Worm (Caenorhabditis elegans) whole organism, L4 larva: ENCODE results near the gene R05G9.1.

Experiments
- D1046.2 ChIP-seq: fragments of 200-800 bp; sonication (Bioruptor generic); IDR thresholded peaks from 2 replicates; pipeline ENCODE4 v1.3.6; 2022; ENCODE audit warnings: missing genetic modification characterization, missing compliant biosample characterization
- F10B5.3 ChIP-seq: sonication (generic microtip); optimal IDR thresholded peaks from 2 replicates; lab custom pipeline; 2016; ENCODE audit warnings: mild to moderate bottlenecking, missing genetic modification characterization, missing compliant biosample characterization
- F44E2.7 ChIP-seq: fragments of 200-800 bp; sonication (Bioruptor generic); IDR thresholded peaks from 2 replicates; pipeline ENCODE4 v2.1.2; 2022; ENCODE audit warnings: missing genetic modification characterization, missing compliant biosample characterization
- R02D3.7 ChIP-seq: fragments of 150-350 bp; sonication (generic microtip); optimal IDR thresholded peaks from 3 replicates; lab custom pipeline; 2014; ENCODE audit warnings: missing biosample characterization, missing genetic modification characterization
- T26A8.4 ChIP-seq: fragments of 200-800 bp; sonication (Bioruptor generic); IDR thresholded peaks from 2 replicates; pipeline ENCODE4 v1.3.6; 2022; ENCODE audit warnings: missing genetic modification characterization, missing compliant biosample characterization
- ZK337.2 ChIP-seq: fragments of 200-800 bp; sonication (Bioruptor generic); IDR thresholded peaks from 2 replicates; pipeline ENCODE4 v1.3.6; 2022; ENCODE audit warnings: missing genetic modification reagents, missing genetic modification characterization, missing compliant biosample characterization
- aha-1 ChIP-seq: fragments of 150-350 bp; peaks from one replicate; lab custom pipeline; 2014; ENCODE audit warnings: missing biosample characterization, missing genetic modification characterization
- ama-1 ChIP-seq: fragments of 150-350 bp; optimal IDR thresholded peaks from 2 replicates; lab custom pipeline; 2014; ENCODE audit warnings: inconsistent platforms, mixed read lengths
- ceh-20 ChIP-seq: fragments of 200-800 bp; sonication (Bioruptor generic); IDR thresholded peaks from 2 replicates; pipeline ENCODE4 v1.3.6; 2022; ENCODE audit warnings: missing genetic modification reagents, missing genetic modification characterization, missing compliant biosample characterization
- ceh-32 ChIP-seq: sonication (generic microtip); optimal IDR thresholded peaks from 2 replicates; lab custom pipeline; 2016; ENCODE audit warnings: mild to moderate bottlenecking, missing genetic modification characterization, missing compliant biosample characterization; ENCODE audit not compliant: poor library complexity
- ceh-62 ChIP-seq: sonication (generic microtip); optimal IDR thresholded peaks from 2 replicates; lab custom pipeline; 2017; ENCODE audit warnings: missing biosample characterization, missing genetic modification characterization
- ces-1 ChIP-seq: fragments of 150-350 bp; sonication (generic microtip); optimal IDR thresholded peaks from 4 replicates; lab custom pipeline; 2014; ENCODE audit warnings: missing biosample characterization, missing genetic modification reagents, missing genetic modification characterization
- cey-2 ChIP-seq: sonication (generic microtip); optimal IDR thresholded peaks from 3 replicates; lab custom pipeline; 2017; ENCODE audit warnings: missing genetic modification characterization, mild to moderate bottlenecking, missing compliant biosample characterization, antibody characterized with exemption, borderline replicate concordance; ENCODE audit not compliant: insufficient read depth
- daf-8 ChIP-seq: fragments of 200-800 bp; sonication (Bioruptor generic); IDR thresholded peaks from 2 replicates; pipeline ENCODE4 v1.3.6; 2022; ENCODE audit warnings: missing genetic modification characterization, missing compliant biosample characterization
- dmd-6 ChIP-seq: fragments of 200-800 bp; sonication (Bioruptor generic); IDR thresholded peaks from 2 replicates; pipeline ENCODE4 v1.3.6; 2022; ENCODE audit warnings: missing genetic modification reagents, missing genetic modification characterization, missing compliant biosample characterization
- dmd-8 ChIP-seq: fragments of 200-800 bp; sonication (Bioruptor generic); IDR thresholded peaks from 2 replicates; pipeline ENCODE4 v1.3.6; 2022; ENCODE audit warnings: missing genetic modification characterization, missing compliant biosample characterization
- dpl-1 ChIP-seq: fragments of 150-350 bp; optimal IDR thresholded peaks from 2 replicates; lab custom pipeline; 2014; ENCODE audit warnings: missing biosample characterization, missing genetic modification reagents, missing genetic modification characterization
- dve-1 ChIP-seq: sonication (generic microtip); optimal IDR thresholded peaks from 2 replicates; lab custom pipeline; 2017; ENCODE audit warnings: antibody characterized with exemption, mild to moderate bottlenecking, missing genetic modification characterization, missing compliant biosample characterization; ENCODE audit not compliant: insufficient read depth
- hlh-11 ChIP-seq: fragments of 200-800 bp; sonication (Bioruptor generic); optimal IDR thresholded peaks from 2 replicates; lab custom pipeline; 2018; ENCODE audit warnings: mild to moderate bottlenecking, missing genetic modification characterization, missing compliant biosample characterization
- hlh-30 ChIP-seq: sonication (generic microtip); optimal IDR thresholded peaks from 2 replicates; lab custom pipeline; 2017; ENCODE audit warnings: antibody characterized with exemption, mild to moderate bottlenecking, missing genetic modification characterization, missing compliant biosample characterization; ENCODE audit not compliant: insufficient read depth
- hmg-1.1 ChIP-seq: fragments of 200-800 bp; sonication (Bioruptor generic); IDR thresholded peaks from 2 replicates; pipeline ENCODE4 v1.3.6; 2022; ENCODE audit warnings: missing genetic modification reagents, missing genetic modification characterization, missing compliant biosample characterization
- jun-1 ChIP-seq: fragments of 150-350 bp; optimal IDR thresholded peaks from 2 replicates; lab custom pipeline; 2014; ENCODE audit warnings: missing biosample characterization, missing genetic modification reagents, missing genetic modification characterization
- lin-13 ChIP-seq: fragments of 150-350 bp; optimal IDR thresholded peaks from 2 replicates; lab custom pipeline; 2014; ENCODE audit warnings: missing biosample characterization, missing genetic modification reagents, missing genetic modification characterization
- lin-15B ChIP-seq: fragments of 150-350 bp; sonication (generic microtip); optimal IDR thresholded peaks from 3 replicates; lab custom pipeline; 2014; ENCODE audit warnings: missing biosample characterization, missing genetic modification characterization
- lin-29 ChIP-seq: fragments of 200-800 bp; sonication (Bioruptor generic); IDR thresholded peaks from 2 replicates; pipeline ENCODE4 v1.3.6; 2022; ENCODE audit warnings: missing genetic modification reagents, missing genetic modification characterization, missing compliant biosample characterization
- madf-5 ChIP-seq, 2 experiments: fragments of 200-800 bp; sonication (Bioruptor generic); IDR thresholded peaks; 2 replicates each; pipeline ENCODE4 v1.3.6; 2022; ENCODE audit warnings: missing compliant biosample characterization in 2 of 2, missing genetic modification characterization in 2 of 2
- mdl-1 ChIP-seq, 2 experiments: fragments of 150-350 bp in 1 of 2; sonication (generic microtip) in 1 of 2; optimal IDR thresholded peaks; 2 replicates each; lab custom pipeline; 2014 to 2017; ENCODE audit warnings: missing biosample characterization in 2 of 2, missing genetic modification characterization in 2 of 2
- mxl-3 ChIP-seq: fragments of 200-800 bp; sonication (Bioruptor generic); optimal IDR thresholded peaks from 2 replicates; lab custom pipeline; 2018; ENCODE audit warnings: mild to moderate bottlenecking, missing genetic modification characterization, missing compliant biosample characterization
- nhr-102 ChIP-seq: sonication (generic microtip); optimal IDR thresholded peaks from 2 replicates; lab custom pipeline; 2016; ENCODE audit warnings: mild to moderate bottlenecking, missing genetic modification characterization, moderate library complexity, missing compliant biosample characterization
- nhr-11 ChIP-seq: fragments of 150-350 bp; optimal IDR thresholded peaks from 2 replicates; lab custom pipeline; 2014; ENCODE audit warnings: missing biosample characterization, missing genetic modification characterization
- nhr-111 ChIP-seq: fragments of 200-800 bp; sonication (Bioruptor generic); optimal IDR thresholded peaks from 2 replicates; lab custom pipeline; 2018; ENCODE audit warnings: mild to moderate bottlenecking, missing genetic modification characterization, missing compliant biosample characterization
- nhr-237 ChIP-seq: sonication (generic microtip); optimal IDR thresholded peaks from 2 replicates; lab custom pipeline; 2017; ENCODE audit warnings: missing biosample characterization, missing genetic modification characterization
- nhr-28 ChIP-seq: fragments of 150-350 bp; optimal IDR thresholded peaks from 2 replicates; lab custom pipeline; 2014; ENCODE audit warnings: missing biosample characterization, missing genetic modification characterization
- nhr-41 ChIP-seq: fragments of 200-800 bp; sonication (Bioruptor generic); IDR thresholded peaks from 2 replicates; pipeline ENCODE4 v1.3.6; 2022; ENCODE audit warnings: missing genetic modification reagents, missing genetic modification characterization, missing compliant biosample characterization
- nhr-76 ChIP-seq: fragments of 150-350 bp; optimal IDR thresholded peaks from 2 replicates; lab custom pipeline; 2014; ENCODE audit warnings: missing biosample characterization, missing genetic modification characterization
- pha-4 ChIP-seq, 2 experiments: fragments of 150-350 bp in 1 of 2; fragments of 200-800 bp in 1 of 2; sonication (Bioruptor generic) in 1 of 2; IDR thresholded peaks in 1 of 2; optimal IDR thresholded peaks in 1 of 2; 2 replicates each; pipeline versions ENCODE4 v1.3.6 to Lab custom; 2014 to 2022; ENCODE audit warnings: missing genetic modification characterization in 2 of 2, missing genetic modification reagents in 2 of 2, missing biosample characterization in 1 of 2, missing compliant biosample characterization in 1 of 2
- rbr-2 ChIP-seq: sonication (generic microtip); optimal IDR thresholded peaks from 2 replicates; lab custom pipeline; 2016; ENCODE audit warnings: missing genotype, missing genetic modification characterization, missing compliant biosample characterization
- saeg-2 ChIP-seq: fragments of 200-800 bp; sonication (Bioruptor generic); IDR thresholded peaks from 2 replicates; pipeline ENCODE4 v1.3.6; 2022; ENCODE audit warnings: missing genetic modification reagents, missing genetic modification characterization, missing compliant biosample characterization
- set-16 ChIP-seq: fragments of 200-800 bp; sonication (Bioruptor generic); IDR thresholded peaks from 2 replicates; pipeline ENCODE4 v1.3.6; 2022; ENCODE audit warnings: missing genetic modification reagents, missing genetic modification characterization, missing compliant biosample characterization
- snpc-4 ChIP-seq: fragments of 150-350 bp; optimal IDR thresholded peaks from 2 replicates; lab custom pipeline; 2014; ENCODE audit warnings: missing biosample characterization, missing genetic modification characterization
- spr-1 ChIP-seq: sonication (generic microtip); optimal IDR thresholded peaks from 2 replicates; lab custom pipeline; 2016; ENCODE audit warnings: mild to moderate bottlenecking, missing genetic modification characterization, missing compliant biosample characterization
- unc-39 ChIP-seq: sonication (generic microtip); optimal IDR thresholded peaks from 2 replicates; lab custom pipeline; 2017; ENCODE audit warnings: missing biosample characterization, missing genetic modification characterization
- zfp-2 ChIP-seq: sonication (generic microtip); optimal IDR thresholded peaks from 2 replicates; lab custom pipeline; 2016; ENCODE audit warnings: mild to moderate bottlenecking, missing genetic modification characterization, missing compliant biosample characterization
- zfp-3 ChIP-seq: fragments of 200-800 bp; sonication (Bioruptor generic); conservative IDR thresholded peaks from 2 replicates; pipeline ENCODE4 v1.3.6; 2022; ENCODE audit warnings: missing genetic modification reagents, missing genetic modification characterization, missing compliant biosample characterization
- zip-2 ChIP-seq: fragments of 150-350 bp; optimal IDR thresholded peaks from 2 replicates; lab custom pipeline; 2014; ENCODE audit warnings: missing biosample characterization, missing genetic modification characterization
- ztf-11 ChIP-seq: fragments of 150-350 bp; optimal IDR thresholded peaks from 2 replicates; lab custom pipeline; 2014; ENCODE audit warnings: missing biosample characterization, missing genetic modification characterization

R05G9.1 gene

ce11 chrII:6491817-6492452 is 11.0 kb upstream of the R05G9.1 start, which contains the start of the genes T28D9.11 and T28D9.1 (continued):
- TF ChIP-seq lin-13 (GFP tag; lab: Kevin White, UChicago) = peak; percentile 68
- TF ChIP-seq nhr-102 = no peak
- TF ChIP-seq pha-4 (GFP tag; IDR thresholded peaks at IDR 0.05; lab: Robert Waterston, UW) = no peak
- no peak for TF ChIP-seq pha-4 (tag; optimal IDR thresholded peaks at IDR 0.05; lab: Kevin White, UChicago)
- TF ChIP-seq zfp-3 (GFP tag; lab: Robert Waterston, UW) = no peak
- TF ChIP-seq dmd-6 (GFP tag; lab: Robert Waterston, UW) = peak; percentile 28; the same call in 1 of the 2 replicates
- TF ChIP-seq lin-15B = no peak
- TF ChIP-seq ces-1 (GFP tag; lab: Kevin White, UChicago) = no peak
- TF ChIP-seq ZK337.2 (GFP tag; lab: Robert Waterston, UW) = no peak
- TF ChIP-seq aha-1 = peak; percentile 73
- no peak for TF ChIP-seq ceh-62
- 0 out of 2 replicates have a peak, but pooled peaks have one; percentile 56 for TF ChIP-seq F44E2.7 (GFP tag; lab: Robert Waterston, UW)
- no peak for TF ChIP-seq nhr-111 (GFP tag; lab: Kevin White, UChicago)
- no peak for TF ChIP-seq zfp-2 (tag; lab: Kevin White, UChicago)
- TF ChIP-seq saeg-2 (GFP tag; lab: Robert Waterston, UW) = no peak
- TF ChIP-seq snpc-4 (tag; lab: Kevin White, UChicago) = peak; percentile 65
- no peak for TF ChIP-seq ama-1 (lab: Kevin White, UChicago)
- no peak for TF ChIP-seq ztf-11 (tag; lab: Kevin White, UChicago)
- TF ChIP-seq hlh-11 (tag; lab: Kevin White, UChicago) = peak; percentile 77
- no peak for TF ChIP-seq daf-8
- no peak for TF ChIP-seq F10B5.3
- peak; percentile 22 for TF ChIP-seq hlh-30 (tag; lab: Kevin White, UChicago)
- TF ChIP-seq lin-29 (GFP tag; lab: Robert Waterston, UW) = no peak
- 0 out of 4 replicates have a peak, but pooled peaks of 1 of the 2 experiments have one; percentile 32 for TF ChIP-seq madf-5 (GFP tag; IDR thresholded peaks at IDR 0.05; lab: Robert Waterston, UW)
- TF ChIP-seq nhr-76 (tag; lab: Kevin White, UChicago) = no peak
- TF ChIP-seq set-16 (GFP tag; lab: Robert Waterston, UW) = peak; percentile 97
- TF ChIP-seq hmg-1.1 = peak; percentile 81
- TF ChIP-seq ceh-32 (tag; lab: Kevin White, UChicago) = no peak
- no peak for TF ChIP-seq nhr-237 (tag; lab: Kevin White, UChicago)
- no peak for TF ChIP-seq dve-1
- no peak for TF ChIP-seq R02D3.7 (tag; lab: Kevin White, UChicago)
- TF ChIP-seq mdl-1 (tag; optimal IDR thresholded peaks at IDR 0.05; lab: Kevin White, UChicago) = peak in 1 of 2 experiments; percentile 27
- TF ChIP-seq nhr-28 (tag; lab: Kevin White, UChicago) = no peak
- 0 out of 2 replicates have a peak, but pooled peaks have one; percentile 40 for TF ChIP-seq T26A8.4 (GFP tag; lab: Robert Waterston, UW)
- no peak for TF ChIP-seq zip-2
- TF ChIP-seq ceh-20 (GFP tag; lab: Robert Waterston, UW) = peak; percentile 63
- TF ChIP-seq cey-2 (tag; lab: Kevin White, UChicago) = no peak
- TF ChIP-seq D1046.2 (GFP tag; lab: Robert Waterston, UW) = 0 out of 2 replicates have a peak, but pooled peaks have one; percentile 35
- peak; percentile 64 for TF ChIP-seq rbr-2 (tag; lab: Kevin White, UChicago)
- no peak for TF ChIP-seq unc-39
- no peak for TF ChIP-seq jun-1 (tag; lab: Kevin White, UChicago)
- no peak for TF ChIP-seq nhr-41
- TF ChIP-seq dpl-1 (GFP tag; lab: Kevin White, UChicago) = peak; percentile 44
- peak; percentile 69 for TF ChIP-seq mxl-3
- no peak for TF ChIP-seq dmd-8 (GFP tag; lab: Robert Waterston, UW)
- TF ChIP-seq spr-1 (tag; lab: Kevin White, UChicago) = peak; percentile 4
- TF ChIP-seq nhr-11 = peak; percentile 49
